Worm (Caenorhabditis elegans) whole organism, L1 larva: ENCODE data around the gene blos-7.

Experiments
- aha-1 ChIP-seq: fragments of 150-350 bp; optimal IDR thresholded peaks from 2 replicates; lab custom pipeline; 2014; ENCODE audit warnings: missing biosample characterization, missing genetic modification characterization
- blmp-1 ChIP-seq: fragments of 150-350 bp; optimal IDR thresholded peaks from 2 replicates; lab custom pipeline; 2014; ENCODE audit warnings: missing biosample characterization, missing genetic modification characterization
- ces-1 ChIP-seq: fragments of 150-350 bp; optimal IDR thresholded peaks from 2 replicates; lab custom pipeline; 2014; ENCODE audit warnings: missing biosample characterization, missing genetic modification reagents, missing genetic modification characterization
- dpl-1 ChIP-seq, 3 experiments: fragments of 150-350 bp in 2 of 3; sonication (generic microtip) in 1 of 3; optimal IDR thresholded peaks; 2 replicates each; lab custom pipeline; 2014 to 2017; ENCODE audit warnings: missing biosample characterization in 3 of 3, missing genetic modification characterization in 3 of 3, missing genetic modification reagents in 3 of 3
- egl-13 ChIP-seq: sonication (generic microtip); optimal IDR thresholded peaks from 2 replicates; lab custom pipeline; 2016; ENCODE audit warnings: missing genotype, missing genetic modification reagents, missing genetic modification characterization, missing compliant biosample characterization
- elt-2 ChIP-seq: sonication (generic microtip); optimal IDR thresholded peaks from 2 replicates; lab custom pipeline; 2016; ENCODE audit warnings: missing genetic modification characterization, mild to moderate bottlenecking, inconsistent platforms, missing compliant biosample characterization, missing genetic modification reagents
- nhr-11 ChIP-seq: fragments of 150-350 bp; optimal IDR thresholded peaks from 2 replicates; lab custom pipeline; 2014; ENCODE audit warnings: missing biosample characterization, missing genetic modification characterization
- sox-4 ChIP-seq: sonication (generic microtip); optimal IDR thresholded peaks from 2 replicates; lab custom pipeline; 2016; ENCODE audit warnings: missing genetic modification characterization, missing compliant biosample characterization
- unc-62 ChIP-seq: fragments of 150-350 bp; optimal IDR thresholded peaks from 2 replicates; lab custom pipeline; 2014; ENCODE audit warnings: missing biosample characterization, missing genetic modification reagents, missing genetic modification characterization
- zag-1 ChIP-seq: fragments of 150-350 bp; optimal IDR thresholded peaks from 2 replicates; lab custom pipeline; 2014; ENCODE audit warnings: missing biosample characterization, missing genetic modification characterization

DNA sequence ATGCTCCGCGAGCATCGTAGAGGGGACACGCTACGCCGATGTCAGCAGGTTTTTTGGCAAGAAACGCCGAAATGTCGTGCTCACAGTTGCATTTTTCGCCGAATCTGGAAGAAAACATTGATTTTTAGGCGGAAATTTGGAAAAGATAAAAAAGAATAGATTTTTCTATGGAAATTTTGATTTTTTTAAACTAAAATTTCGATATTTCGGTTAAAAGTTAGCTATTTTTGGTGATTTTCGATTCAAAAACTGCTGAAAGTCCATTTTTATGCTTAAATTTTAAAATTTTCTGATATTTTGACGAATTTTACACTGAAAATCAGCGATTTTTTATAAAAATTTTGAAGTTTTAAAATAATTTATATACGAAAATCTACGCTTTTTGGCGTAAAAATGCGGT lies 14.7 kb upstream of the blos-7 start:
- TF ChIP-seq zag-1 (no peak), aha-1 (tag; lab: Kevin White, UChicago) (no peak), dpl-1 (GFP tag; optimal IDR thresholded peaks at IDR 0.05; lab: Kevin White, UChicago) (no peak), elt-2 (no peak), blmp-1 (tag; lab: Kevin White, UChicago) (no peak), nhr-11 (tag; lab: Kevin White, UChicago) (no peak), sox-4 (tag; lab: Kevin White, UChicago) (no peak), egl-13 (tag; lab: Kevin White, UChicago) (no peak), unc-62 (no peak), ces-1 (GFP tag; lab: Kevin White, UChicago) (no peak)
